Worm (Caenorhabditis elegans) whole organism, early embryonic: ENCODE measurements around the gene perm-4.

ENCODE experiments used
- B0310.2 ChIP-seq: sonication (generic microtip); optimal IDR thresholded peaks from 2 replicates; lab custom pipeline; 2016; ENCODE audit warnings: mild to moderate bottlenecking, missing genetic modification characterization, missing compliant biosample characterization
- F13C5.2 ChIP-seq: sonication (generic microtip); optimal IDR thresholded peaks from 2 replicates; lab custom pipeline; 2017; ENCODE audit warnings: mild to moderate bottlenecking, missing genetic modification characterization, inconsistent platforms, missing compliant biosample characterization
- aly-1 ChIP-seq: sonication (generic microtip); optimal IDR thresholded peaks from 2 replicates; lab custom pipeline; 2016; ENCODE audit warnings: missing genetic modification characterization, missing compliant biosample characterization
- ama-1 ChIP-seq: fragments of 150-350 bp; optimal IDR thresholded peaks from 2 replicates; lab custom pipeline; 2014
- ceh-36 ChIP-seq: sonication (generic microtip); optimal IDR thresholded peaks from 2 replicates; lab custom pipeline; 2016; ENCODE audit warnings: missing genetic modification characterization, inconsistent platforms, missing compliant biosample characterization
- ets-7 ChIP-seq: sonication (generic microtip); optimal IDR thresholded peaks from 2 replicates; lab custom pipeline; 2016; ENCODE audit warnings: missing genotype, missing genetic modification characterization, missing compliant biosample characterization
- flt-1 ChIP-seq: fragments of 200-800 bp; sonication (Bioruptor generic); IDR thresholded peaks from 2 replicates; pipeline ENCODE4 v1.3.6; 2022; ENCODE audit warnings: missing genetic modification characterization, missing compliant biosample characterization
- hmg-4 ChIP-seq: fragments of 200-800 bp; sonication (Bioruptor generic); optimal IDR thresholded peaks from 2 replicates; lab custom pipeline; 2018; ENCODE audit warnings: mild to moderate bottlenecking, missing genetic modification characterization, missing compliant biosample characterization
- pes-1 ChIP-seq: fragments of 200-800 bp; sonication (Bioruptor generic); IDR thresholded peaks from 2 replicates; pipeline ENCODE4 v1.3.6; 2022; ENCODE audit warnings: missing genetic modification reagents, missing genetic modification characterization, missing compliant biosample characterization
- scrt-1 ChIP-seq: fragments of 200-800 bp; sonication (Bioruptor generic); IDR thresholded peaks from 2 replicates; pipeline ENCODE4 v1.3.6; 2022; ENCODE audit warnings: missing genetic modification characterization, missing compliant biosample characterization
- sea-1 ChIP-seq: fragments of 200-800 bp; sonication (Bioruptor generic); conservative IDR thresholded peaks from 2 replicates; pipeline ENCODE4 v1.3.6; 2022; ENCODE audit warnings: missing genetic modification characterization, missing compliant biosample characterization
- tbx-37 ChIP-seq: fragments of 200-800 bp; sonication (Bioruptor generic); conservative IDR thresholded peaks from 2 replicates; pipeline ENCODE4 v1.3.6; 2022; ENCODE audit warnings: missing genetic modification reagents, missing genetic modification characterization, missing compliant biosample characterization

ce11 chrIV:1096154-1096553 lies 28.8 kb downstream of the perm-4 start:
- TF ChIP-seq ama-1 (lab: Kevin White, UChicago), result no peak
- no peak for TF ChIP-seq tbx-37 (GFP tag; lab: Robert Waterston, UW)
- no peak for TF ChIP-seq scrt-1 (GFP tag; lab: Robert Waterston, UW)
- no peak for TF ChIP-seq flt-1 (GFP tag; lab: Robert Waterston, UW)
- no peak for TF ChIP-seq pes-1 (GFP tag; lab: Robert Waterston, UW)
- TF ChIP-seq aly-1 (tag; lab: Kevin White, UChicago), result no peak
- TF ChIP-seq ceh-36 (tag; lab: Kevin White, UChicago), result no peak
- no peak for TF ChIP-seq B0310.2 (tag; lab: Kevin White, UChicago)
- no peak for TF ChIP-seq hmg-4 (GFP tag; lab: Kevin White, UChicago)
- TF ChIP-seq ets-7, result no peak
- no peak for TF ChIP-seq F13C5.2 (tag; lab: Kevin White, UChicago)
- no peak for TF ChIP-seq sea-1 (GFP tag; lab: Robert Waterston, UW)
